Worm (Caenorhabditis elegans): ENCODE results near the gene his-39.

DNA sequence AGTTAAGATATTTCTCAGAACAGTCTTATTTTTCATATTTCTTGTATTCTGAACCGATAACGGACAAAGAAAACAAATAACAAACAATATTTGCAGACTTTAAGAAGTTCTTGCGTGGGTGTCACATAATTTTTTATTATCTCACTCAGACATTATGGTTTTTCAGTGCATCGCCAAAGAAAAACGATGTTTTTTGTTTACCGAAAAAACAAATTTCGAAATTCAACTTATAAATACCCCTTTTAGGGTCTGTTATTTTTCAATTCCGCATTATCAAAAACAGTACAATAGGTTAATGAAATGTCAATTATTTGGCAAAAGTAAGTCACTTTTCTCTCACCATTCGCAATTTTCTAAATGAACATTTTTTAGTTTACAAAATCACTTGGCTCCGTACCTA is 718 bp downstream of the his-39 start, which contains the start of gene otpl-4:
- TF ChIP-seq flt-1 (GFP tag; IDR thresholded peaks at IDR 0.05) (no peak), tab-1 (GFP tag; IDR thresholded peaks at IDR 0.05) (no peak), T22C8.4 (GFP tag; IDR thresholded peaks at IDR 0.05) (no peak), ref-1 (GFP tag; conservative IDR thresholded peaks at IDR 0.05) (no peak), cog-1 (tag; optimal IDR thresholded peaks at IDR 0.05) (no peak), ztf-23 (GFP tag; IDR thresholded peaks at IDR 0.05) (no peak), med-1 (GFP tag; optimal IDR thresholded peaks at IDR 0.05; ENCODE audit: insufficient read depth) (no peak), ztf-29 (GFP tag; IDR thresholded peaks at IDR 0.05) (no peak), klf-2 (GFP tag; conservative IDR thresholded peaks at IDR 0.05) (no peak)
